Fruit fly (Drosophila melanogaster) whole organism, embryonic: ENCODE results near the gene CycA.

ENCODE experiments used
- Bteb2 ChIP-seq: fragments of 200-800 bp; sonication (Bioruptor generic); optimal IDR thresholded peaks from 2 replicates; lab custom pipeline; 2016; ENCODE audit warnings: missing biosample characterization, missing genetic modification characterization
- CG11093 ChIP-seq: fragments of 200-800 bp; sonication (Bioruptor generic); IDR thresholded peaks from 3 replicates; pipeline ENCODE4 v1.3.6; 2022; ENCODE audit warnings: missing biosample characterization, missing genetic modification characterization
- CG11456 ChIP-seq: fragments of 200-800 bp; sonication (Bioruptor generic); IDR thresholded peaks from 3 replicates; pipeline ENCODE4 v1.3.6; 2022; ENCODE audit warnings: missing biosample characterization, missing genetic modification characterization
- CG12155 ChIP-seq: fragments of 200-800 bp; sonication (Bioruptor generic); optimal IDR thresholded peaks from 3 replicates; lab custom pipeline; 2016; ENCODE audit warnings: missing biosample characterization, missing genetic modification characterization
- CG1233 ChIP-seq: fragments of 200-800 bp; sonication (Bioruptor generic); optimal IDR thresholded peaks from 4 replicates; lab custom pipeline; 2018; ENCODE audit warnings: missing biosample characterization, mild to moderate bottlenecking, missing genetic modification characterization
- CG13123 ChIP-seq: fragments of 200-800 bp; sonication (Bioruptor generic); optimal IDR thresholded peaks from 2 replicates; lab custom pipeline; 2016; ENCODE audit warnings: missing biosample characterization, missing genetic modification characterization
- CG15479 ChIP-seq: fragments of 200-800 bp; sonication (Bioruptor generic); optimal IDR thresholded peaks from 3 replicates; lab custom pipeline; 2019; ENCODE audit warnings: missing biosample characterization, mild to moderate bottlenecking, missing genetic modification characterization, moderate library complexity
- CG17359 ChIP-seq: fragments of 200-800 bp; sonication (Bioruptor generic); optimal IDR thresholded peaks from 3 replicates; lab custom pipeline; 2018; ENCODE audit warnings: missing biosample characterization, mild to moderate bottlenecking, missing genetic modification characterization, moderate library complexity
- CG18476 ChIP-seq: fragments of 200-800 bp; sonication (Bioruptor generic); optimal IDR thresholded peaks from 2 replicates; lab custom pipeline; 2016; ENCODE audit warnings: missing biosample characterization, mild to moderate bottlenecking, missing genetic modification characterization
- CG2199 ChIP-seq: fragments of 200-800 bp; sonication (Bioruptor generic); IDR thresholded peaks from 3 replicates; pipeline ENCODE4 v1.3.6; 2022; ENCODE audit warnings: missing biosample characterization, missing genetic modification characterization
- CG32532 ChIP-seq: fragments of 200-800 bp; sonication (Bioruptor generic); IDR thresholded peaks from 2 replicates; pipeline ENCODE4 v1.3.6; 2022; ENCODE audit warnings: missing biosample characterization, missing genetic modification characterization
- CG6813 ChIP-seq: fragments of 200-800 bp; sonication (Bioruptor generic); optimal IDR thresholded peaks from 2 replicates; lab custom pipeline; 2017; ENCODE audit warnings: missing biosample characterization, missing genetic modification characterization, mild to moderate bottlenecking, moderate library complexity, missing genetic modification reagents
- CG7745 ChIP-seq: fragments of 200-800 bp; sonication (Bioruptor generic); optimal IDR thresholded peaks from 2 replicates; lab custom pipeline; 2018; ENCODE audit warnings: missing biosample characterization, mild to moderate bottlenecking, missing genetic modification characterization, moderate library complexity
- CG8089 ChIP-seq: fragments of 200-800 bp; sonication (Bioruptor generic); optimal IDR thresholded peaks from 3 replicates; lab custom pipeline; 2016; ENCODE audit warnings: missing biosample characterization, missing genetic modification characterization
- D ChIP-seq, 2 experiments: fragments of 200-800 bp in 1 of 2; fragments of >200 bp in 1 of 2; sonication (Bioruptor generic) in 1 of 2; optimal IDR thresholded peaks; 2 replicates in 1 of 2; 3 replicates in 1 of 2; lab custom pipeline; 2017; ENCODE audit warnings: mild to moderate bottlenecking in 1 of 2, missing biosample characterization in 1 of 2, missing genetic modification characterization in 1 of 2, missing genetic modification reagents in 1 of 2
- Dek ChIP-seq: fragments of 200-800 bp; sonication (Bioruptor generic); optimal IDR thresholded peaks from 3 replicates; lab custom pipeline; 2019; ENCODE audit warnings: missing biosample characterization, mild to moderate bottlenecking, missing genetic modification characterization, moderate library complexity
- Dref ChIP-seq: fragments of 200-800 bp; sonication (Bioruptor generic); IDR thresholded peaks from 2 replicates; pipeline ENCODE4 v1.3.6; 2022; ENCODE audit warnings: missing biosample characterization, missing genetic modification characterization
- Gsc ChIP-seq: fragments of 200-800 bp; sonication (Bioruptor generic); IDR thresholded peaks from 2 replicates; pipeline ENCODE4 v1.3.6; 2022; ENCODE audit warnings: missing biosample characterization, missing genetic modification characterization
- Gug ChIP-seq: fragments of 200-800 bp; sonication (Bioruptor generic); IDR thresholded peaks from 4 replicates; pipeline ENCODE4 v1.3.6; 2022; ENCODE audit warnings: missing biosample characterization, missing genetic modification characterization
- HHEX ChIP-seq: fragments of 200-800 bp; sonication (Bioruptor generic); optimal IDR thresholded peaks from 3 replicates; lab custom pipeline; 2017; ENCODE audit warnings: missing biosample characterization, mild to moderate bottlenecking, missing genetic modification characterization, missing genetic modification reagents
- Hey ChIP-seq: fragments of 200-800 bp; sonication (Bioruptor generic); optimal IDR thresholded peaks from 3 replicates; lab custom pipeline; 2018; ENCODE audit warnings: missing biosample characterization, mild to moderate bottlenecking, missing genetic modification characterization
- Hmx ChIP-seq: fragments of 200-800 bp; sonication (Bioruptor generic); optimal IDR thresholded peaks from 2 replicates; lab custom pipeline; 2016; ENCODE audit warnings: missing biosample characterization, missing genetic modification characterization
- Hr39 ChIP-seq: fragments of >200 bp; optimal IDR thresholded peaks from 2 replicates; lab custom pipeline; 2017
- Mes4 ChIP-seq: fragments of 200-800 bp; sonication (Bioruptor generic); optimal IDR thresholded peaks from 2 replicates; lab custom pipeline; 2016; ENCODE audit warnings: missing biosample characterization, missing genetic modification characterization
- Ravus ChIP-seq: fragments of 200-800 bp; sonication (Bioruptor generic); IDR thresholded peaks from 2 replicates; pipeline ENCODE4 v1.3.6; 2022; ENCODE audit warnings: missing biosample characterization, missing genetic modification characterization
- Sin3A ChIP-seq: fragments of >200 bp; optimal IDR thresholded peaks from 2 replicates; lab custom pipeline; 2018
- Sry-β ChIP-seq: fragments of 200-800 bp; sonication (Bioruptor generic); optimal IDR thresholded peaks from 2 replicates; lab custom pipeline; 2018; ENCODE audit warnings: missing biosample characterization, mild to moderate bottlenecking, missing genetic modification characterization, moderate library complexity
- Trl ChIP-seq, 3 experiments: fragments of >200 bp in 2 of 3; fragments of 200-800 bp in 1 of 3; sonication (Bioruptor generic) in 1 of 3; optimal IDR thresholded peaks; 2 replicates in 1 of 3; 3 replicates in 2 of 3; lab custom pipeline; 2016 to 2017; ENCODE audit warnings: missing biosample characterization in 1 of 3, missing genetic modification characterization in 1 of 3
- amos ChIP-seq: fragments of 200-800 bp; sonication (Bioruptor generic); IDR thresholded peaks from 2 replicates; pipeline ENCODE4 v1.3.6; 2022; ENCODE audit warnings: missing biosample characterization, missing genetic modification characterization; ENCODE audit not compliant: partially characterized antibody
- ase ChIP-seq: fragments of 200-800 bp; sonication (Bioruptor generic); IDR thresholded peaks from 3 replicates; pipeline ENCODE4 v1.3.6; 2022; ENCODE audit warnings: missing biosample characterization, missing genetic modification characterization
- ash1 ChIP-seq: fragments of 200-800 bp; sonication (Bioruptor generic); optimal IDR thresholded peaks from 2 replicates; lab custom pipeline; 2018; ENCODE audit warnings: missing biosample characterization, mild to moderate bottlenecking, missing genetic modification characterization
- bcd ChIP-seq: fragments of 200-800 bp; sonication (Bioruptor generic); optimal IDR thresholded peaks from 2 replicates; lab custom pipeline; 2017; ENCODE audit warnings: missing biosample characterization, mild to moderate bottlenecking, missing genetic modification characterization
- bigmax ChIP-seq: fragments of 200-800 bp; sonication (Bioruptor generic); optimal IDR thresholded peaks from 2 replicates; lab custom pipeline; 2018; ENCODE audit warnings: missing biosample characterization, mild to moderate bottlenecking, missing genetic modification characterization
- dpn ChIP-seq, 2 experiments: fragments of 200-800 bp; sonication (Bioruptor generic); optimal IDR thresholded peaks; 3 replicates each; lab custom pipeline; 2016; ENCODE audit warnings: missing biosample characterization in 2 of 2, missing genetic modification characterization in 2 of 2
- ewg ChIP-seq: fragments of 200-800 bp; sonication (Bioruptor generic); optimal IDR thresholded peaks from 3 replicates; lab custom pipeline; 2017; ENCODE audit warnings: mild to moderate bottlenecking, missing biosample characterization, missing genetic modification reagents, missing genetic modification characterization
- hth ChIP-seq: fragments of >200 bp; optimal IDR thresholded peaks from 2 replicates; lab custom pipeline; 2017; ENCODE audit warnings: inconsistent platforms
- jing ChIP-seq: fragments of 200-800 bp; sonication (Bioruptor generic); optimal IDR thresholded peaks from 2 replicates; lab custom pipeline; 2018; ENCODE audit warnings: missing biosample characterization, mild to moderate bottlenecking, missing genetic modification characterization
- lov ChIP-seq, 2 experiments: fragments of 200-800 bp in 1 of 2; fragments of >200 bp in 1 of 2; sonication (Bioruptor generic) in 1 of 2; IDR thresholded peaks in 1 of 2; optimal IDR thresholded peaks in 1 of 2; 2 replicates in 1 of 2; 3 replicates in 1 of 2; pipeline versions ENCODE4 v1.3.6 to Lab custom; 2017 to 2022; ENCODE audit warnings: missing biosample characterization in 1 of 2, missing genetic modification characterization in 1 of 2
- mld ChIP-seq: fragments of 200-800 bp; sonication (Bioruptor generic); IDR thresholded peaks from 3 replicates; pipeline ENCODE4 v1.3.6; 2022; ENCODE audit warnings: missing biosample characterization, missing genetic modification characterization; ENCODE audit not compliant: partially characterized antibody
- nerfin-2 ChIP-seq: fragments of 200-800 bp; sonication (Bioruptor generic); IDR thresholded peaks from 2 replicates; pipeline ENCODE4 v1.3.6; 2022; ENCODE audit warnings: missing biosample characterization, missing genetic modification characterization; ENCODE audit not compliant: partially characterized antibody
- onecut ChIP-seq: fragments of 200-800 bp; sonication (Bioruptor generic); IDR thresholded peaks from 2 replicates; pipeline ENCODE4 v1.3.6; 2022; ENCODE audit warnings: missing biosample characterization, missing genetic modification characterization
- pnt ChIP-seq: fragments of 200-800 bp; sonication (Bioruptor generic); optimal IDR thresholded peaks from 3 replicates; lab custom pipeline; 2016; ENCODE audit warnings: missing biosample characterization, missing genetic modification characterization
- ranshi ChIP-seq: fragments of 200-800 bp; sonication (Bioruptor generic); IDR thresholded peaks from 2 replicates; pipeline ENCODE4 v1.3.6; 2022; ENCODE audit warnings: missing biosample characterization, missing genetic modification characterization
- repo ChIP-seq: fragments of 200-800 bp; sonication (Bioruptor generic); optimal IDR thresholded peaks from 2 replicates; lab custom pipeline; 2016; ENCODE audit warnings: missing biosample characterization, missing genetic modification characterization
- schlank ChIP-seq: fragments of 200-800 bp; sonication (Bioruptor generic); optimal IDR thresholded peaks from 2 replicates; lab custom pipeline; 2018; ENCODE audit warnings: missing biosample characterization, mild to moderate bottlenecking, missing genetic modification characterization
- sqz ChIP-seq: fragments of 200-800 bp; sonication (Bioruptor generic); optimal IDR thresholded peaks from 3 replicates; lab custom pipeline; 2018; ENCODE audit warnings: missing biosample characterization, mild to moderate bottlenecking, missing genetic modification characterization
- stc ChIP-seq: fragments of 200-800 bp; sonication (Bioruptor generic); IDR thresholded peaks from 2 replicates; pipeline ENCODE4 v1.3.6; 2022; ENCODE audit warnings: missing biosample characterization, missing genetic modification characterization
- tgo ChIP-seq: fragments of 200-800 bp; sonication (Bioruptor generic); IDR thresholded peaks from 3 replicates; pipeline ENCODE4 v1.3.6; 2022; ENCODE audit warnings: missing biosample characterization, missing genetic modification characterization
- usp ChIP-seq: fragments of >200 bp; optimal IDR thresholded peaks from 2 replicates; lab custom pipeline; 2017; ENCODE audit warnings: missing biosample characterization, missing genetic modification characterization

CycA gene

DNA sequence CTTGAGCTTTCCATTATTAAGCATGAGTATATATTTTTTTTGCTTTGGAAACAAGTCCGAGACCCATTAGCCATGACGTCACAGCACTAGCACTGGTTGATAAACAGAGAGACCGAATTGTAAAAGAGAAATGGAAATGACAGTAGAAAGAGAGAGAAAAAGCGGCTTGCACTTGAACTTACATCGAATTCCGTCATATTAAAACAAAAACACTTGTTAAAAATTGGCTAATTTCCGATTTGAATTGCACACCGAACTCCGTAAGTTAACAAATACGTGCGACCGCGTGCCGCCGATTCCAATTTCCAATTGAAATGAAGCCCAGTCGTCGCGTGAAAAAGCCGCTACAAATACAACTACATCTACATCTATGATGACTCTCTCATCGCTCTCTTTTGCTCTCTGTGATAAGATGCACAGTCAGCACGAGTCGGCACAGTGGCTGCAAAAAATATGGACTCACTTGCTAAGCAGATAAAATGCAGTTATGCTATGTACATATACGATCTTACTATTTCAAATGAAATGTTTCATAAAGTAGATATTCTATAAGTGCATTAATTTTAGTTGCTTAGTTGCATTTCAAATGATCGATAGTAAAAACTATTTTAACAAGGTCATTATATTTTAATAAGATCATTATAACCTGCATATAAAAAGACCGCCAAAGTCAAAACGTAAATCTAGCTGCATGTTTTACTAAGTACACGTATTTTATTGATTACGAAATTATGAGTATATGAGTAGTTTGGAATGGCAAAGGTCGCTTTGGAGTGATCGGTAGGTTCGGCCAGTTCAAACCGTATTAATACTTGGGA lies 13.5 kb downstream of the CycA start (continued):
- TF ChIP-seq nerfin-2 (GFP tag; lab: Robert Waterston, UW) (no peak), bcd (no peak), Ravus (GFP tag; lab: Robert Waterston, UW) (no peak), usp (GFP tag; lab: Kevin White, UChicago) (no peak), onecut (peak; percentile 52), Hr39 (no peak), ewg (GFP tag; lab: Kevin White, UChicago) (no peak), Sry-β (no peak), bigmax (GFP tag; lab: Kevin White, UChicago) (no peak), ash1 (no peak), mld (GFP tag; lab: Robert Waterston, UW) (no peak), hth (lab: Kevin White, UChicago) (no peak), pnt (GFP tag; lab: Kevin White, UChicago) (no peak), Mes4 (GFP tag; lab: Kevin White, UChicago) (no peak), ase (GFP tag; lab: Robert Waterston, UW) (peak; percentile 55; the same call in 1 of the 3 replicates), Gsc (GFP tag; lab: Robert Waterston, UW) (no peak), CG2199 (GFP tag; lab: Robert Waterston, UW) (peak; percentile 74; the same call in 2 of the 3 replicates), Hmx (GFP tag; lab: Kevin White, UChicago) (no peak), Bteb2 (GFP tag; lab: Kevin White, UChicago) (peak; percentile 27), Gug (GFP tag; lab: Robert Waterston, UW) (peak; percentile 29; the same call in 1 of the 4 replicates), jing (GFP tag; lab: Kevin White, UChicago) (no peak), CG8089 (no peak), CG17359 (tag; lab: Kevin White, UChicago) (peak; percentile 41), dpn (GFP tag; optimal IDR thresholded peaks at IDR 0.05; lab: Kevin White, UChicago) (peak; percentile 32 to 45), Sin3A (lab: Kevin White, UChicago) (no peak), Trl (optimal IDR thresholded peaks at IDR 0.05; lab: Kevin White, UChicago) (peak; percentile 87 to 90), Trl (GFP tag; optimal IDR thresholded peaks at IDR 0.05; lab: Kevin White, UChicago) (peak; percentile 49), CG11456 (peak; percentile 55; the same call in 1 of the 3 replicates), D (optimal IDR thresholded peaks at IDR 0.05; lab: Kevin White, UChicago) (no peak), D (GFP tag; optimal IDR thresholded peaks at IDR 0.05; lab: Kevin White, UChicago) (no peak), CG15479 (GFP tag; lab: Kevin White, UChicago) (no peak), CG6813 (GFP tag; lab: Kevin White, UChicago) (no peak), amos (GFP tag; lab: Robert Waterston, UW) (no peak), sqz (GFP tag; lab: Kevin White, UChicago) (peak; percentile 72), tgo (GFP tag; lab: Robert Waterston, UW) (peak; percentile 44; the same call in 1 of the 3 replicates), CG13123 (GFP tag; lab: Kevin White, UChicago) (peak; percentile 1), lov (optimal IDR thresholded peaks at IDR 0.05; lab: Kevin White, UChicago) (no peak), lov (GFP tag; IDR thresholded peaks at IDR 0.05; lab: Robert Waterston, UW) (no peak), schlank (tag; lab: Kevin White, UChicago) (no peak), CG1233 (peak; percentile 16), CG32532 (GFP tag; lab: Robert Waterston, UW) (peak; percentile 72; the same call in 1 of the 2 replicates), CG7745 (tag; lab: Kevin White, UChicago) (no peak), ranshi (GFP tag; lab: Robert Waterston, UW) (peak; percentile 38; the same call in 1 of the 2 replicates), Dek (peak; percentile 5), CG18476 (GFP tag; lab: Kevin White, UChicago) (no peak), stc (GFP tag; lab: Robert Waterston, UW) (no peak), CG11093 (GFP tag; lab: Robert Waterston, UW) (no peak), Hey (tag; lab: Kevin White, UChicago) (no peak), repo (no peak), HHEX (GFP tag; lab: Kevin White, UChicago) (peak; percentile 0), CG12155 (GFP tag; lab: Kevin White, UChicago) (no peak), Dref (GFP tag; lab: Robert Waterston, UW) (no peak)
